Worm (Caenorhabditis elegans): Measurements from ENCODE around the gene ZK1240.2.

ZK1240.2 gene

ce11 chrII:2306741-2307140 lies 16.4 kb upstream of the ZK1240.2 start, which contains the start of gene B0281.3:
B0281.3 (plus strand) TSS chrII:2307041.
- TF ChIP-seq nhr-25 (tag; optimal IDR thresholded peaks at IDR 0.05; ENCODE audit: borderline replicate concordance, insufficient read depth): no peak
- TF ChIP-seq vab-7 (GFP tag; IDR thresholded peaks at IDR 0.05): no peak
- TF ChIP-seq snpc-1.2 (GFP tag; IDR thresholded peaks at IDR 0.05): no peak
- no peak for TF ChIP-seq F26F4.8 (GFP tag; conservative IDR thresholded peaks at IDR 0.05)
- TF ChIP-seq sdz-12 (GFP tag; optimal IDR thresholded peaks at IDR 0.05): no peak
- TF ChIP-seq mes-2 (tag; optimal IDR thresholded peaks at IDR 0.05; ENCODE audit: poor library complexity, severe bottlenecking): no peak
- TF ChIP-seq Y75B8A.6 (GFP tag; IDR thresholded peaks at IDR 0.05): no peak
- no peak for TF ChIP-seq lin-39 (tag; optimal IDR thresholded peaks at IDR 0.05)
- no peak for TF ChIP-seq F49E8.2 (tag; optimal IDR thresholded peaks at IDR 0.05; ENCODE audit: borderline replicate concordance)
- TF ChIP-seq lin-38 (GFP tag; IDR thresholded peaks at IDR 0.05): no peak
- no peak for TF ChIP-seq ZK337.2 (GFP tag; IDR thresholded peaks at IDR 0.05)
- TF ChIP-seq T26A8.4 (GFP tag; IDR thresholded peaks at IDR 0.05): no peak
- no peak for TF ChIP-seq nhr-77 (tag; optimal IDR thresholded peaks at IDR 0.05)
- TF ChIP-seq Y105C5A.15 (GFP tag; IDR thresholded peaks at IDR 0.05): no peak
- TF ChIP-seq nhr-41 (GFP tag; IDR thresholded peaks at IDR 0.05): no peak

- TF ChIP-seq php-3 (GFP tag; IDR thresholded peaks at IDR 0.05): no peak
- no peak for TF ChIP-seq mxl-2 (GFP tag; conservative IDR thresholded peaks at IDR 0.05)
These were observed 10.4 kb upstream of the ZK1240.2 start, which contains the start of the genes trim-21 and B0281.1 for ce11 chrII:2312747-2313146. trim-21 (minus strand) TSS chrII:2312847. B0281.1 (plus strand) TSS chrII:2313067.

ce11 chrII:2317883-2318357 lies 5.3 kb upstream of the ZK1240.2 start, which contains the start of the genes ZK1240.5 and ZK1240.9:
ZK1240.5 (minus strand) TSS chrII:2317933.
ZK1240.9 (plus strand) TSS chrII:2318189.
- no peak for TF ChIP-seq nhr-25 (tag; optimal IDR thresholded peaks at IDR 0.05; ENCODE audit: borderline replicate concordance, insufficient read depth)
- TF ChIP-seq hmg-1.1 (GFP tag; IDR thresholded peaks at IDR 0.05): no peak
- TF ChIP-seq aha-1 (tag): peak; percentile 22
- peak; percentile 76 for TF ChIP-seq pqm-1 (tag; optimal IDR thresholded peaks at IDR 0.05)
- no peak for TF ChIP-seq nhr-48 (tag; optimal IDR thresholded peaks at IDR 0.05)
- no peak for TF ChIP-seq skn-1 (tag; optimal IDR thresholded peaks at IDR 0.05)
- TF ChIP-seq mdt-29 (GFP tag; IDR thresholded peaks at IDR 0.05): no peak
- TF ChIP-seq lin-38 (GFP tag; IDR thresholded peaks at IDR 0.05): no peak
- no peak for TF ChIP-seq ceh-20 (GFP tag; IDR thresholded peaks at IDR 0.05)
- TF ChIP-seq dmd-6 (GFP tag; IDR thresholded peaks at IDR 0.05): 0 out of 2 replicates have a peak, but pooled peaks have one; percentile 14
- no peak for TF ChIP-seq dpl-1 (GFP tag; optimal IDR thresholded peaks at IDR 0.05)
- TF ChIP-seq ceh-62 (tag; optimal IDR thresholded peaks at IDR 0.05): no peak
- no peak for TF ChIP-seq Y5F2A.4 (GFP tag; optimal IDR thresholded peaks at IDR 0.05)
- no peak for TF ChIP-seq attf-4 (tag; optimal IDR thresholded peaks at IDR 0.05)
- TF ChIP-seq lin-15B (tag; optimal IDR thresholded peaks at IDR 0.05): no peak
- no peak for TF ChIP-seq ceh-32 (tag; optimal IDR thresholded peaks at IDR 0.05; ENCODE audit: poor library complexity)
- peak in 1 of 2 experiments; percentile 72 for TF ChIP-seq unc-62 (GFP tag; optimal IDR thresholded peaks at IDR 0.05 in 1 of 2)
- no peak for TF ChIP-seq unc-62 (tag; optimal IDR thresholded peaks at IDR 0.05)
- no peak for TF ChIP-seq zip-11 (GFP tag; IDR thresholded peaks at IDR 0.05)
- TF ChIP-seq nhr-76 (tag; optimal IDR thresholded peaks at IDR 0.05): no peak
- no peak for TF ChIP-seq F10B5.3 (tag; optimal IDR thresholded peaks at IDR 0.05)
- no peak for TF ChIP-seq unc-130 (GFP tag; optimal IDR thresholded peaks at IDR 0.05)
- no peak for TF ChIP-seq tag-97 (GFP tag; IDR thresholded peaks at IDR 0.05)
- TF ChIP-seq mdl-1 (tag; optimal IDR thresholded peaks at IDR 0.05): no peak
- TF ChIP-seq mxl-2 (GFP tag; conservative IDR thresholded peaks at IDR 0.05): no peak
- TF ChIP-seq fos-1 (tag; optimal IDR thresholded peaks at IDR 0.05): no peak
- no peak for TF ChIP-seq nhr-237 (tag; optimal IDR thresholded peaks at IDR 0.05)
- no peak for TF ChIP-seq mep-1 (tag; optimal IDR thresholded peaks at IDR 0.05)
- TF ChIP-seq tra-1 (GFP tag; IDR thresholded peaks at IDR 0.05): no peak
- TF ChIP-seq unc-39 (tag; optimal IDR thresholded peaks at IDR 0.05): no peak
- no peak for TF ChIP-seq arid-1 (GFP tag; conservative IDR thresholded peaks at IDR 0.05)
- TF ChIP-seq php-3 (GFP tag; IDR thresholded peaks at IDR 0.05): peak; percentile 9; the same call in 1 of the 2 replicates
- no peak for TF ChIP-seq lim-7 (GFP tag; IDR thresholded peaks at IDR 0.05)
- TF ChIP-seq nhr-6 (tag; optimal IDR thresholded peaks at IDR 0.05): no peak
- TF ChIP-seq ZK546.5 (tag; optimal IDR thresholded peaks at IDR 0.05): no peak
- peak; percentile 26 for TF ChIP-seq nhr-28 (tag; optimal IDR thresholded peaks at IDR 0.05)

Data from whole organism, L4 larva.